Worm (Caenorhabditis elegans) whole organism, L1 larva: ENCODE results near the gene C15H11.11.

Experiments used
- ama-1 ChIP-seq: fragments of 150-350 bp; optimal IDR thresholded peaks from 2 replicates; lab custom pipeline; 2014
- dsc-1 ChIP-seq: sonication (generic microtip); optimal IDR thresholded peaks from 2 replicates; lab custom pipeline; 2016; ENCODE audit warnings: mild to moderate bottlenecking, missing genetic modification characterization, missing compliant biosample characterization
- egl-27 ChIP-seq, 2 experiments: fragments of 150-350 bp in 1 of 2; sonication (generic microtip); optimal IDR thresholded peaks; 3 replicates each; lab custom pipeline; 2017 to 2018; ENCODE audit warnings: missing biosample characterization in 2 of 2, missing genetic modification characterization in 2 of 2, missing genetic modification reagents in 2 of 2
- fkh-10 ChIP-seq: sonication (generic microtip); optimal IDR thresholded peaks from 2 replicates; lab custom pipeline; 2017; ENCODE audit warnings: missing biosample characterization, missing genetic modification reagents, missing genetic modification characterization
- jun-1 ChIP-seq: fragments of 150-350 bp; optimal IDR thresholded peaks from 2 replicates; lab custom pipeline; 2014; ENCODE audit warnings: missing biosample characterization, missing genetic modification reagents, missing genetic modification characterization
- lin-15B ChIP-seq: fragments of 150-350 bp; sonication (generic microtip); optimal IDR thresholded peaks from 3 replicates; lab custom pipeline; 2014; ENCODE audit warnings: missing biosample characterization, missing genetic modification characterization
- lin-39 ChIP-seq: fragments of 150-350 bp; optimal IDR thresholded peaks from 2 replicates; lab custom pipeline; 2014; ENCODE audit warnings: missing biosample characterization, missing genetic modification reagents, missing genetic modification characterization
- skn-1 ChIP-seq: fragments of 150-350 bp; optimal IDR thresholded peaks from 2 replicates; lab custom pipeline; 2014; ENCODE audit warnings: missing biosample characterization, missing genetic modification characterization
- snpc-4 ChIP-seq: fragments of 150-350 bp; optimal IDR thresholded peaks from 2 replicates; lab custom pipeline; 2014; ENCODE audit warnings: missing biosample characterization, missing genetic modification characterization
- unc-62 ChIP-seq: fragments of 150-350 bp; optimal IDR thresholded peaks from 2 replicates; lab custom pipeline; 2014; ENCODE audit warnings: missing biosample characterization, missing genetic modification reagents, missing genetic modification characterization
- vab-15 ChIP-seq: sonication (generic microtip); optimal IDR thresholded peaks from 2 replicates; lab custom pipeline; 2017; ENCODE audit warnings: missing genotype, mild to moderate bottlenecking, missing genetic modification characterization, missing compliant biosample characterization

DNA sequence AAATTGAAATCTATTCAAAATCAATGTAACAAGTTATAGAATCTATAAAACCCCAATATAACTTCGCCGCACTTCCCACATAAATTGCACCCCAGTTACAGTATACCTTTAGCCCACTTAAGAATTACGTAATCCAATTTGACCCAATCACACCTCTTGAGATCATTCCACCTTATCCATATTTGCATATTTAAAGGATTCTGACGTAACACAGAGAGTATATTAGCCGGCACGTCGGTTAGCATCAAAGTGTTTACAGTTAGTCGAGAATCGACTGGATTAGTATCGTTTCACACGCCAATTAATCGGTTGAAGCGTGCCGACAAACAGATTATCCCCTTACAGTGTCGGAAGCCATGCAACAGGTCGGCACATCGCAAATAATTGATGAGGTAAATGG lies 18.3 kb downstream of the C15H11.11 start:
- TF ChIP-seq lin-39 (tag; lab: Kevin White, UChicago), result no peak
- no peak for TF ChIP-seq fkh-10 (GFP tag; lab: Kevin White, UChicago)
- no peak for TF ChIP-seq unc-62 (GFP tag; lab: Kevin White, UChicago)
- no peak for TF ChIP-seq lin-15B (tag; lab: Kevin White, UChicago)
- no peak for TF ChIP-seq vab-15 (tag; lab: Kevin White, UChicago)
- no peak for TF ChIP-seq snpc-4 (tag; lab: Kevin White, UChicago)
- no peak for TF ChIP-seq dsc-1 (tag; lab: Kevin White, UChicago)
- TF ChIP-seq ama-1 (lab: Kevin White, UChicago), result no peak
- no peak for TF ChIP-seq jun-1 (tag; lab: Kevin White, UChicago)
- TF ChIP-seq skn-1, result no peak
- no peak for TF ChIP-seq egl-27 (tag; optimal IDR thresholded peaks at IDR 0.05; lab: Kevin White, UChicago)
